Worm (Caenorhabditis elegans): ENCODE results near the gene oac-39.

The oac-39 gene

DNA sequence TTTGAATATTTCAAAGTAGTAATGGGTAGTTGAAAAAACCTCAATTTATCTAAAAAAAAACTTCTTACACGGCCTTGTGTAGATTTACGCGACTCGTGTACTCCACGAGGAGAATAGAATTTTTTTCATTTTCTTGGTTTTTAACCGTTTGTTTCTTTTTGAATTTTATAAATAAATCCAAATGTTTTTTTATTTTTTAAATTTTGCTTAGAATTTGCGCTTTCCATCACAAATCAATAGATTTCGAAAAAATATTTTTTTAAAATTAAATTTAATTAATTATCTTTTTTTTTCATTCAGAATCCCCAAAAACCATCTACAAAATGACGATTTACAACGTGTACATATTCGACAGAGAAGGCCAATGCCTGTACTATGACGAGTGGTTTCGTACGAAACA is 50.3 kb downstream of the oac-39 start, which contains the start of gene trpp-1:
Gene trpp-1 (plus strand): TSS at position 301 of the 400 bp plus-strand sequence.
- no peak for TF ChIP-seq ctbp-1 (GFP tag; IDR thresholded peaks at IDR 0.05)
- TF ChIP-seq aha-1 (tag): peak; percentile 15
